Fruit fly (Drosophila melanogaster) whole organism, embryonic: ENCODE results near the gene NimC2.

Source experiments
- Bgb ChIP-seq: fragments of 200-800 bp; sonication (Bioruptor generic); IDR thresholded peaks from 2 replicates; pipeline ENCODE4 v1.3.6; 2022; ENCODE audit warnings: missing biosample characterization, missing genetic modification characterization; ENCODE audit not compliant: partially characterized antibody
- Blimp-1 ChIP-seq: fragments of 200-800 bp; sonication (Bioruptor generic); optimal IDR thresholded peaks from 3 replicates; lab custom pipeline; 2018; ENCODE audit warnings: missing biosample characterization, missing genetic modification characterization, mild to moderate bottlenecking, moderate library complexity, missing genetic modification reagents
- CG10366 ChIP-seq: fragments of 200-800 bp; sonication (Bioruptor generic); IDR thresholded peaks from 2 replicates; pipeline ENCODE4 v1.3.6; 2022; ENCODE audit warnings: missing biosample characterization, missing genetic modification characterization
- CG10431 ChIP-seq: fragments of 200-800 bp; sonication (Bioruptor generic); optimal IDR thresholded peaks from 3 replicates; lab custom pipeline; 2018; ENCODE audit warnings: missing biosample characterization, mild to moderate bottlenecking, missing genetic modification characterization
- CG14014 ChIP-seq: fragments of 200-800 bp; sonication (Bioruptor generic); IDR thresholded peaks from 2 replicates; pipeline ENCODE4 v1.3.6; 2022; ENCODE audit warnings: missing biosample characterization, missing genetic modification characterization
- CG14710 ChIP-seq: fragments of 200-800 bp; sonication (Bioruptor generic); optimal IDR thresholded peaks from 3 replicates; lab custom pipeline; 2019; ENCODE audit warnings: missing biosample characterization, mild to moderate bottlenecking, missing genetic modification characterization, moderate library complexity
- CG15696 ChIP-seq: fragments of 200-800 bp; sonication (Bioruptor generic); optimal IDR thresholded peaks from 2 replicates; lab custom pipeline; 2019; ENCODE audit warnings: missing biosample characterization, mild to moderate bottlenecking, missing genetic modification characterization, moderate library complexity
- CG17328 ChIP-seq: fragments of 200-800 bp; sonication (Bioruptor generic); IDR thresholded peaks from 2 replicates; pipeline ENCODE4 v1.3.6; 2022; ENCODE audit warnings: missing biosample characterization, missing genetic modification characterization
- CG17385 ChIP-seq: fragments of 200-800 bp; sonication (Bioruptor generic); optimal IDR thresholded peaks from 3 replicates; lab custom pipeline; 2018; ENCODE audit warnings: missing biosample characterization, mild to moderate bottlenecking, missing genetic modification characterization
- CG18011 ChIP-seq: fragments of 200-800 bp; sonication (Bioruptor generic); optimal IDR thresholded peaks from 2 replicates; lab custom pipeline; 2017; ENCODE audit warnings: missing biosample characterization, missing genetic modification characterization, mild to moderate bottlenecking, moderate library complexity, missing genotype
- CG18619 ChIP-seq: fragments of 200-800 bp; sonication (Bioruptor generic); optimal IDR thresholded peaks from 3 replicates; lab custom pipeline; 2017; ENCODE audit warnings: missing biosample characterization, mild to moderate bottlenecking, missing genetic modification characterization
- CG31224 ChIP-seq: fragments of 200-800 bp; sonication (Bioruptor generic); IDR thresholded peaks from 2 replicates; pipeline ENCODE4 v1.3.6; 2022; ENCODE audit warnings: missing biosample characterization, missing genetic modification characterization
- CG34224 ChIP-seq: fragments of 200-800 bp; sonication (Bioruptor generic); IDR thresholded peaks from 3 replicates; pipeline ENCODE4 v1.3.6; 2022; ENCODE audit warnings: missing biosample characterization, missing genetic modification characterization; ENCODE audit not compliant: partially characterized antibody
- CG34422 ChIP-seq: fragments of 200-800 bp; sonication (Bioruptor generic); IDR thresholded peaks from 3 replicates; pipeline ENCODE4 v1.3.6; 2022; ENCODE audit warnings: missing biosample characterization, missing genetic modification characterization
- CG5953 ChIP-seq: fragments of 200-800 bp; sonication (Bioruptor generic); IDR thresholded peaks from 2 replicates; pipeline ENCODE4 v1.3.6; 2022; ENCODE audit warnings: missing biosample characterization, missing genetic modification characterization
- CG6175 ChIP-seq: fragments of 200-800 bp; sonication (Bioruptor generic); IDR thresholded peaks from 3 replicates; pipeline ENCODE4 v1.3.6; 2022; ENCODE audit warnings: missing biosample characterization, missing genetic modification characterization
- CG6813 ChIP-seq: fragments of 200-800 bp; sonication (Bioruptor generic); optimal IDR thresholded peaks from 2 replicates; lab custom pipeline; 2017; ENCODE audit warnings: missing biosample characterization, missing genetic modification characterization, mild to moderate bottlenecking, moderate library complexity, missing genetic modification reagents
- CG7357 ChIP-seq: fragments of 200-800 bp; sonication (Bioruptor generic); IDR thresholded peaks from 3 replicates; pipeline ENCODE4 v1.3.6; 2022; ENCODE audit warnings: missing biosample characterization, missing genetic modification characterization
- CG8089 ChIP-seq: fragments of 200-800 bp; sonication (Bioruptor generic); optimal IDR thresholded peaks from 3 replicates; lab custom pipeline; 2016; ENCODE audit warnings: missing biosample characterization, missing genetic modification characterization
- CG8281 ChIP-seq: fragments of 200-800 bp; sonication (Bioruptor generic); optimal IDR thresholded peaks from 2 replicates; lab custom pipeline; 2018; ENCODE audit warnings: missing biosample characterization, mild to moderate bottlenecking, missing genetic modification characterization, moderate library complexity
- CG9876 ChIP-seq: fragments of 200-800 bp; sonication (Bioruptor generic); optimal IDR thresholded peaks from 2 replicates; lab custom pipeline; 2016; ENCODE audit warnings: missing biosample characterization, missing genetic modification characterization
- Dref ChIP-seq: fragments of 200-800 bp; sonication (Bioruptor generic); IDR thresholded peaks from 2 replicates; pipeline ENCODE4 v1.3.6; 2022; ENCODE audit warnings: missing biosample characterization, missing genetic modification characterization
- E2f1 ChIP-seq: fragments of 200-800 bp; sonication (Bioruptor generic); IDR thresholded peaks from 2 replicates; pipeline ENCODE4 v1.3.6; 2022; ENCODE audit warnings: missing biosample characterization, missing genetic modification characterization
- Elba2 ChIP-seq: fragments of 200-800 bp; sonication (Bioruptor generic); optimal IDR thresholded peaks from 3 replicates; lab custom pipeline; 2016; ENCODE audit warnings: missing biosample characterization, missing genetic modification characterization
- Hand ChIP-seq: fragments of 200-800 bp; sonication (Bioruptor generic); optimal IDR thresholded peaks from 2 replicates; lab custom pipeline; 2017; ENCODE audit warnings: mild to moderate bottlenecking, missing biosample characterization, missing genetic modification reagents, missing genetic modification characterization
- Jarid2 ChIP-seq: fragments of 200-800 bp; sonication (Bioruptor generic); optimal IDR thresholded peaks from 3 replicates; lab custom pipeline; 2017; ENCODE audit warnings: mild to moderate bottlenecking, missing biosample characterization, missing genetic modification reagents, missing genetic modification characterization
- Sin3A ChIP-seq: fragments of >200 bp; optimal IDR thresholded peaks from 2 replicates; lab custom pipeline; 2018
- Sox100B ChIP-seq: fragments of 200-800 bp; sonication (Bioruptor generic); optimal IDR thresholded peaks from 3 replicates; lab custom pipeline; 2018; ENCODE audit warnings: missing biosample characterization, mild to moderate bottlenecking, missing genetic modification characterization
- Ssrp ChIP-seq: fragments of 200-800 bp; sonication (Bioruptor generic); optimal IDR thresholded peaks from 2 replicates; lab custom pipeline; 2018; ENCODE audit warnings: missing biosample characterization, mild to moderate bottlenecking, missing genetic modification characterization, moderate library complexity
- Trl ChIP-seq, 3 experiments: fragments of >200 bp in 2 of 3; fragments of 200-800 bp in 1 of 3; sonication (Bioruptor generic) in 1 of 3; optimal IDR thresholded peaks; 2 replicates in 1 of 3; 3 replicates in 2 of 3; lab custom pipeline; 2016 to 2017; ENCODE audit warnings: missing biosample characterization in 1 of 3, missing genetic modification characterization in 1 of 3
- Usf ChIP-seq: fragments of 200-800 bp; sonication (Bioruptor generic); optimal IDR thresholded peaks from 2 replicates; lab custom pipeline; 2017; ENCODE audit warnings: missing genotype, missing biosample characterization, missing genetic modification characterization
- Xbp1 ChIP-seq: fragments of 200-800 bp; sonication (Bioruptor generic); optimal IDR thresholded peaks from 3 replicates; lab custom pipeline; 2016; ENCODE audit warnings: missing biosample characterization, mild to moderate bottlenecking, missing genetic modification characterization
- Xrp1 ChIP-seq: fragments of 200-800 bp; sonication (Bioruptor generic); IDR thresholded peaks from 2 replicates; pipeline ENCODE4 v1.3.6; 2022; ENCODE audit warnings: missing biosample characterization, missing genetic modification characterization
- ase ChIP-seq: fragments of 200-800 bp; sonication (Bioruptor generic); IDR thresholded peaks from 3 replicates; pipeline ENCODE4 v1.3.6; 2022; ENCODE audit warnings: missing biosample characterization, missing genetic modification characterization
- ash1 ChIP-seq: fragments of 200-800 bp; sonication (Bioruptor generic); optimal IDR thresholded peaks from 2 replicates; lab custom pipeline; 2018; ENCODE audit warnings: missing biosample characterization, mild to moderate bottlenecking, missing genetic modification characterization
- br ChIP-seq: fragments of >200 bp; optimal IDR thresholded peaks from 2 replicates; lab custom pipeline; 2017
- dmrt11E ChIP-seq: fragments of 200-800 bp; sonication (Bioruptor generic); optimal IDR thresholded peaks from 3 replicates; lab custom pipeline; 2018; ENCODE audit warnings: missing biosample characterization, mild to moderate bottlenecking, missing genetic modification characterization, moderate library complexity
- dysf ChIP-seq: fragments of 200-800 bp; sonication (Bioruptor generic); IDR thresholded peaks from 3 replicates; pipeline ENCODE4 v1.3.6; 2022; ENCODE audit warnings: missing biosample characterization, missing genetic modification characterization
- jing ChIP-seq: fragments of 200-800 bp; sonication (Bioruptor generic); optimal IDR thresholded peaks from 2 replicates; lab custom pipeline; 2018; ENCODE audit warnings: missing biosample characterization, mild to moderate bottlenecking, missing genetic modification characterization
- nmo ChIP-seq: fragments of 200-800 bp; sonication (Bioruptor generic); optimal IDR thresholded peaks from 2 replicates; lab custom pipeline; 2018; ENCODE audit warnings: missing biosample characterization, mild to moderate bottlenecking, missing genetic modification characterization, moderate library complexity
- nom ChIP-seq: fragments of 200-800 bp; sonication (Bioruptor generic); optimal IDR thresholded peaks from 2 replicates; lab custom pipeline; 2017; ENCODE audit warnings: missing biosample characterization, missing genetic modification characterization, mild to moderate bottlenecking, moderate library complexity, missing genetic modification reagents
- odd ChIP-seq: fragments of 200-800 bp; sonication (Bioruptor generic); optimal IDR thresholded peaks from 2 replicates; lab custom pipeline; 2017; ENCODE audit warnings: missing biosample characterization, mild to moderate bottlenecking, missing genetic modification characterization
- pita ChIP-seq: fragments of 200-800 bp; sonication (Bioruptor generic); optimal IDR thresholded peaks from 2 replicates; lab custom pipeline; 2017; ENCODE audit warnings: missing biosample characterization, mild to moderate bottlenecking, missing genetic modification characterization
- seq ChIP-seq: fragments of 200-800 bp; sonication (Bioruptor generic); IDR thresholded peaks from 2 replicates; pipeline ENCODE4 v1.3.6; 2022; ENCODE audit warnings: missing biosample characterization, missing genetic modification characterization
- vvl ChIP-seq: fragments of 200-800 bp; sonication (Bioruptor generic); IDR thresholded peaks from 2 replicates; pipeline ENCODE4 v1.3.6; 2022; ENCODE audit warnings: missing biosample characterization, missing genetic modification characterization
- wor ChIP-seq: fragments of 200-800 bp; sonication (Bioruptor generic); IDR thresholded peaks from 2 replicates; pipeline ENCODE4 v1.3.6; 2022; ENCODE audit warnings: missing biosample characterization, missing genetic modification characterization
- yki ChIP-seq: fragments of >200 bp; optimal IDR thresholded peaks from 3 replicates; lab custom pipeline; 2018

Gene NimC2

dm6 chr2L:14023136-14024050, 43.5 kb downstream of the NimC2 start (continued):
- TF ChIP-seq pita (GFP tag; lab: Kevin White, UChicago): no peak
- TF ChIP-seq nmo (GFP tag; lab: Kevin White, UChicago): peak; percentile 44
- 0 out of 3 replicates have a peak, but pooled peaks have one; percentile 12 for TF ChIP-seq ase
- TF ChIP-seq CG10366: peak; percentile 19; the same call in 1 of the 2 replicates
- no peak for TF ChIP-seq ash1 (GFP tag; lab: Kevin White, UChicago)
- TF ChIP-seq Blimp-1 (GFP tag; lab: Kevin White, UChicago): peak; percentile 68
- TF ChIP-seq E2f1 (GFP tag; lab: Robert Waterston, UW): no peak
- TF ChIP-seq Xrp1 (GFP tag; lab: Robert Waterston, UW): peak; percentile 46; the same call in 1 of the 2 replicates
- no peak for TF ChIP-seq yki (lab: Kevin White, UChicago)
- no peak for TF ChIP-seq Sin3A (lab: Kevin White, UChicago)
- TF ChIP-seq dmrt11E (tag; lab: Kevin White, UChicago): peak; percentile 44
- no peak for TF ChIP-seq CG14014
- TF ChIP-seq nom: no peak
- TF ChIP-seq CG10431 (GFP tag; lab: Kevin White, UChicago): peak; percentile 39
- TF ChIP-seq Trl (optimal IDR thresholded peaks at IDR 0.05; lab: Kevin White, UChicago): peak; percentile 65 to 85
- TF ChIP-seq Trl (GFP tag; optimal IDR thresholded peaks at IDR 0.05; lab: Kevin White, UChicago): no peak

dm6 chr2L:14024051-14024745, 44.3 kb downstream of the NimC2 start:
- TF ChIP-seq CG9876 (GFP tag; lab: Kevin White, UChicago) (peak; percentile 99), seq (peak; percentile 99), CG6175 (GFP tag; lab: Robert Waterston, UW) (peak; percentile 96), CG8281 (peak; percentile 96), CG34224 (GFP tag; lab: Robert Waterston, UW) (no peak), CG6813 (GFP tag; lab: Kevin White, UChicago) (peak; percentile 100), Hand (GFP tag; lab: Kevin White, UChicago) (peak; percentile 98), CG15696 (tag; lab: Kevin White, UChicago) (peak; percentile 100), CG14710 (peak; percentile 98), CG34422 (GFP tag; lab: Robert Waterston, UW) (peak; percentile 95), CG7357 (GFP tag; lab: Robert Waterston, UW) (peak; percentile 90), CG5953 (GFP tag; lab: Robert Waterston, UW) (peak; percentile 99), Bgb (GFP tag; lab: Robert Waterston, UW) (peak; percentile 48; the same call in 1 of the 2 replicates), CG8089 (GFP tag; lab: Kevin White, UChicago) (peak; percentile 100), jing (peak; percentile 98), CG31224 (GFP tag; lab: Robert Waterston, UW) (peak; percentile 99), CG18619 (GFP tag; lab: Kevin White, UChicago) (peak; percentile 100), CG17328 (GFP tag; lab: Robert Waterston, UW) (peak; percentile 98), Elba2 (GFP tag; lab: Kevin White, UChicago) (peak; percentile 0), wor (GFP tag; lab: Robert Waterston, UW) (peak; percentile 92), dysf (peak; percentile 94), vvl (peak; percentile 98), Sox100B (GFP tag; lab: Kevin White, UChicago) (peak; percentile 100), br (lab: Kevin White, UChicago) (no peak), CG17385 (GFP tag; lab: Kevin White, UChicago) (peak; percentile 97), Usf (GFP tag; lab: Kevin White, UChicago) (peak; percentile 97), CG18011 (GFP tag; lab: Kevin White, UChicago) (peak; percentile 91), Jarid2 (GFP tag; lab: Kevin White, UChicago) (peak; percentile 99), Xbp1 (GFP tag; lab: Kevin White, UChicago) (peak; percentile 91), Ssrp (tag; lab: Kevin White, UChicago) (peak; percentile 86), Dref (peak; percentile 51; the same call in 1 of the 2 replicates), odd (GFP tag; lab: Kevin White, UChicago) (peak; percentile 100)
